Worm (Caenorhabditis elegans) whole organism, L2 larva: ENCODE measurements around the gene twk-13.

Source experiments
- ama-1 ChIP-seq: fragments of 150-350 bp; optimal IDR thresholded peaks from 2 replicates; lab custom pipeline; 2018; ENCODE audit warnings: inconsistent platforms
- nhr-25 ChIP-seq: fragments of 150-350 bp; sonication (generic microtip); optimal IDR thresholded peaks from 3 replicates; lab custom pipeline; 2014; ENCODE audit warnings: missing biosample characterization, missing genetic modification characterization
- snpc-4 ChIP-seq: fragments of 150-350 bp; optimal IDR thresholded peaks from 2 replicates; lab custom pipeline; 2014; ENCODE audit warnings: missing biosample characterization, missing genetic modification characterization

DNA sequence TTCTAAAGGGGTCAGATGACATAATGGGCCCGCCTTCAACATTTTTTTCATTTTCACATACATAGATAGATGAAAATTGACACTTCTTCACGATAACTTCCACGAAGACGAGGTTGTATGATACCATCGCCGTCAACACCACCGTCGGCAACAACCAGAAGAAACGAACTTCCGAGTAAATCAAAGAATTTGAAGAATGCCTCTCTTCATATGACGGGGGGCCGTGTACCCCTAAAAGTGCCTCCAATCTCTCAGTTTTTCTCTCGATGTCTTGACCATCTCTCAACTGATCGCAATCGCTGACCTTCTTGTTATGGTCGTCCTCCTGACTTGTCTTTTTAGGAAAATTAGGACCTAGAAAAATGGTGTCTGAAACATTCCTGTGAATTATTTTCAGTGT lies 42.3 kb downstream of the twk-13 start:
- peak; percentile 47 for TF ChIP-seq nhr-25 (tag; lab: Kevin White, UChicago)
- no peak for TF ChIP-seq snpc-4 (tag; lab: Kevin White, UChicago)
- TF ChIP-seq ama-1 (lab: Kevin White, UChicago): no peak
